Worm (Caenorhabditis elegans) whole organism, young adult: ENCODE data around the gene col-20.

Experiments used
- B0261.1 ChIP-seq: sonication (generic microtip); optimal IDR thresholded peaks from 2 replicates; lab custom pipeline; 2016; ENCODE audit warnings: mild to moderate bottlenecking, missing genetic modification characterization, moderate library complexity, missing compliant biosample characterization
- F33H1.4 ChIP-seq: fragments of 200-800 bp; sonication (Bioruptor generic); IDR thresholded peaks from 2 replicates; pipeline ENCODE4 v1.3.6; 2022; ENCODE audit warnings: missing genetic modification reagents, missing genetic modification characterization, missing compliant biosample characterization
- F37B4.10 ChIP-seq: fragments of 200-800 bp; sonication (Bioruptor generic); IDR thresholded peaks from 2 replicates; pipeline ENCODE4 v1.3.6; 2022; ENCODE audit warnings: missing genetic modification characterization, missing compliant biosample characterization
- F55B11.4 ChIP-seq: sonication (generic microtip); optimal IDR thresholded peaks from 2 replicates; lab custom pipeline; 2016; ENCODE audit warnings: missing compliant biosample characterization, missing genetic modification characterization, borderline replicate concordance; ENCODE audit not compliant: insufficient read depth
- K11D2.4 ChIP-seq: fragments of 200-800 bp; sonication (Bioruptor generic); IDR thresholded peaks from 2 replicates; pipeline ENCODE4 v1.3.6; 2022; ENCODE audit warnings: missing genetic modification reagents, missing genetic modification characterization, missing compliant biosample characterization
- Y56A3A.18 ChIP-seq: fragments of 200-800 bp; sonication (Bioruptor generic); IDR thresholded peaks from 2 replicates; pipeline ENCODE4 v1.3.6; 2022; ENCODE audit warnings: missing genetic modification reagents, missing genetic modification characterization, missing compliant biosample characterization
- ceh-58 ChIP-seq: fragments of 200-800 bp; sonication (Bioruptor generic); IDR thresholded peaks from 2 replicates; pipeline ENCODE4 v1.3.6; 2022; ENCODE audit warnings: missing genetic modification characterization, missing compliant biosample characterization
- chd-7 ChIP-seq: sonication (generic microtip); optimal IDR thresholded peaks from 2 replicates; lab custom pipeline; 2016; ENCODE audit warnings: mild to moderate bottlenecking, missing genetic modification characterization, moderate library complexity, missing compliant biosample characterization
- die-1 ChIP-seq: sonication (generic microtip); optimal IDR thresholded peaks from 2 replicates; lab custom pipeline; 2016; ENCODE audit warnings: missing genotype, mild to moderate bottlenecking, missing genetic modification characterization, missing compliant biosample characterization
- dox-1 ChIP-seq: fragments of 200-800 bp; sonication (Bioruptor generic); IDR thresholded peaks from 2 replicates; pipeline ENCODE4 v1.3.6; 2022; ENCODE audit warnings: missing genetic modification reagents, missing genetic modification characterization, missing compliant biosample characterization
- egl-44 ChIP-seq: fragments of 200-800 bp; sonication (Bioruptor generic); IDR thresholded peaks from 2 replicates; pipeline ENCODE4 v1.3.6; 2022; ENCODE audit warnings: missing genetic modification reagents, missing genetic modification characterization, missing compliant biosample characterization
- egrh-3 ChIP-seq: fragments of 200-800 bp; sonication (Bioruptor generic); IDR thresholded peaks from 2 replicates; pipeline ENCODE4 v1.3.6; 2022; ENCODE audit warnings: missing genetic modification reagents, missing genetic modification characterization, missing compliant biosample characterization
- hlh-26 ChIP-seq: fragments of 200-800 bp; sonication (Bioruptor generic); conservative IDR thresholded peaks from 2 replicates; pipeline ENCODE4 v1.3.6; 2022; ENCODE audit warnings: missing genetic modification reagents, missing genetic modification characterization, missing compliant biosample characterization
- lag-1 ChIP-seq: fragments of 200-800 bp; sonication (Bioruptor generic); IDR thresholded peaks from 2 replicates; pipeline ENCODE4 v1.3.6; 2022; ENCODE audit warnings: missing genetic modification reagents, missing genetic modification characterization, missing compliant biosample characterization
- let-607 ChIP-seq, 2 experiments: fragments of 200-800 bp in 1 of 2; sonication (Bioruptor generic) in 1 of 2; sonication (generic microtip) in 1 of 2; optimal IDR thresholded peaks; 2 replicates each; lab custom pipeline; 2016 to 2018; ENCODE audit warnings: mild to moderate bottlenecking in 2 of 2, missing compliant biosample characterization in 2 of 2, missing genetic modification characterization in 2 of 2, moderate library complexity in 2 of 2, missing genotype in 1 of 2
- lin-26 ChIP-seq: fragments of 200-800 bp; sonication (Bioruptor generic); IDR thresholded peaks from 2 replicates; pipeline ENCODE4 v1.3.6; 2022; ENCODE audit warnings: missing genetic modification reagents, missing genetic modification characterization, missing compliant biosample characterization
- madf-10 ChIP-seq: sonication (generic microtip); optimal IDR thresholded peaks from 2 replicates; lab custom pipeline; 2016; ENCODE audit warnings: mild to moderate bottlenecking, missing genetic modification characterization, missing compliant biosample characterization
- madf-3 ChIP-seq: fragments of 200-800 bp; sonication (Bioruptor generic); IDR thresholded peaks from 2 replicates; pipeline ENCODE4 v1.3.6; 2022; ENCODE audit warnings: missing genetic modification reagents, missing genetic modification characterization, missing compliant biosample characterization
- madf-6 ChIP-seq: fragments of 200-800 bp; sonication (Bioruptor generic); IDR thresholded peaks from 2 replicates; pipeline ENCODE4 v1.3.6; 2022; ENCODE audit warnings: missing genetic modification reagents, missing genetic modification characterization, missing compliant biosample characterization
- mes-4 ChIP-seq: sonication (generic microtip); optimal IDR thresholded peaks from 2 replicates; lab custom pipeline; 2016; ENCODE audit warnings: missing genotype, missing genetic modification characterization, missing compliant biosample characterization
- mxl-1 ChIP-seq: sonication (generic microtip); optimal IDR thresholded peaks from 2 replicates; lab custom pipeline; 2016; ENCODE audit warnings: missing genetic modification characterization, missing compliant biosample characterization
- nhr-120 ChIP-seq: fragments of 200-800 bp; sonication (Bioruptor generic); IDR thresholded peaks from 2 replicates; pipeline ENCODE4 v1.3.6; 2022; ENCODE audit warnings: missing genetic modification characterization, missing compliant biosample characterization
- rpc-1 ChIP-seq, 2 experiments: fragments of 150-350 bp in 1 of 2; sonication (generic microtip) in 1 of 2; optimal IDR thresholded peaks; 2 replicates each; lab custom pipeline; 2014 to 2018; ENCODE audit warnings: missing biosample characterization in 1 of 2, missing genetic modification characterization in 1 of 2, missing genetic modification reagents in 1 of 2, missing genotype in 1 of 2
- tbx-9 ChIP-seq: sonication (generic microtip); optimal IDR thresholded peaks from 2 replicates; lab custom pipeline; 2016; ENCODE audit warnings: borderline replicate concordance, missing genetic modification characterization, inconsistent platforms, missing compliant biosample characterization
- zfh-2 ChIP-seq: fragments of 200-800 bp; sonication (Bioruptor generic); conservative IDR thresholded peaks from 2 replicates; pipeline ENCODE4 v1.3.6; 2022; ENCODE audit warnings: missing genetic modification reagents, missing genetic modification characterization, missing compliant biosample characterization
- ztf-25 ChIP-seq: fragments of 200-800 bp; sonication (Bioruptor generic); IDR thresholded peaks from 2 replicates; pipeline ENCODE4 v1.3.6; 2022; ENCODE audit warnings: missing genetic modification reagents, missing genetic modification characterization, missing compliant biosample characterization
- ztf-26 ChIP-seq: sonication (generic microtip); optimal IDR thresholded peaks from 2 replicates; lab custom pipeline; 2017; ENCODE audit warnings: missing genetic modification characterization, missing compliant biosample characterization

col-20 gene

DNA sequence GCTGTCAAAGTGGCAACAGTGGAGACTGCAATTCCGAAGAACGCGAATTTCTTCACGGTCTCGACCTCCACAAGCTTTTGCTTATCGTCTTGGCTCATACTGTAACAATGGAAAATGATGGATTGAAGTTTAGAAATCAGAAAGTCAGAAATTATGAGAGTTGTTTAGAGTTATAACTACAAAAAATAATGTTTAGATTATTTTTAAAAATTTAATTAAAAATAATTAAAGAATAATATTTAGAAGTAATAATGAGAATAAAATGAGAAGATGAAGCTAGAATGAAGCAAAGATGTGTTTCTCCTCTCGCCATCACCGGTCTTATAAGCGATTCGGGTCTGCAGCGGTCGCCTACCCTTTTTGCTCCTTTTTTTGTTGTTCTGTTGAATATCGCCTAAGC is 2.4 kb upstream of the col-20 start, which contains the start of gene col-73:
col-73 (minus strand) TSS at position 101 of the 400 bp plus-strand sequence.
- TF ChIP-seq B0261.1 (tag; lab: Kevin White, UChicago), result no peak
- no peak for TF ChIP-seq lag-1
- TF ChIP-seq die-1 (tag; lab: Kevin White, UChicago), result no peak
- no peak for TF ChIP-seq mes-4 (tag; lab: Kevin White, UChicago)
- TF ChIP-seq ztf-25 (GFP tag; lab: Robert Waterston, UW), result no peak
- TF ChIP-seq egl-44 (GFP tag; lab: Robert Waterston, UW), result no peak
- TF ChIP-seq madf-3, result no peak
- TF ChIP-seq, all 124 proteins: peak for 0

DNA sequence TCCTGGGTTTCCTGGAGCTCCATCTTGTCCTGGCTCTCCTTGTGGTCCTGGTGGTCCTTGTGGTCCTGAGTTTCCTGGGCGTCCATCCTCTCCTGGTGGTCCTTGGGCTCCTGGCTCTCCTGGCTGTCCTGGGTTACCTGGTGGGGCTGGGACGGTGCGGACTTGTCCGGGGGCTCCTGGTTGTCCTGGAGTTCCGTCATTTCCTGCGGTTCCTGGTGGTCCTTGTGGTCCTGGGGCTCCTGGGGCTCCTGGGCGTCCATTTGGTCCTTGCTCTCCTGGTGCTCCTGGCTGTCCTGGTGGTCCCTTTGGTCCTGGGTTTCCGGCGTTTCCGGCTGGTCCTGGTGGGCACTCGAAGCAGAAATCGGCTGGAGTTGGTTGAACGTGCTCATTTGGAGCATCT is 1.8 kb upstream of the col-20 start:
- TF ChIP-seq zfh-2 (GFP tag; lab: Robert Waterston, UW) (peak; percentile 86), egrh-3 (GFP tag; lab: Robert Waterston, UW) (peak; percentile 92), ztf-25 (GFP tag; lab: Robert Waterston, UW) (0 out of 2 replicates have a peak, but pooled peaks have one; percentile 52), lin-26 (GFP tag; lab: Robert Waterston, UW) (peak; percentile 37; the same call in 1 of the 2 replicates)

DNA sequence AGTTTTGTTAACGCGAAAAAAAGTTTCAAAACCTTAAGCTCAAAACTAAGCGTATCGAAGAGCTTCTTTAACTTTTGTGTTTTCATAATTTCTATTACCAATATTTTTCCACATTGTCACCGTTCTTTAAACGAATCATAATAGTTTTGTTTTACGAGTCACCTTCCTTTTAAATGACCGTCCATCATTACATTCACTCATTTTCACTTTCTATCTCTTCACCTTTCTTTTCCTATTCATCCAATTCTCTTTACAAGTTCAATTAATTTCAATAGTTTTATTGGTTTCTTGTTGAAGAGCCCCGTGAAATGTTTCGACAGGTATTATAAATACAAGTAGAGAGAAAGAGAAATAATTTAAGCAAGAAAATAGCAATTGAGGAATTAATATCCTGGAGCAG is 1.2 kb upstream of the col-20 start:
- no peak for TF ChIP-seq tbx-9
- no peak for TF ChIP-seq mxl-1 (tag; lab: Kevin White, UChicago)
- no peak for TF ChIP-seq Y56A3A.18 (GFP tag; lab: Robert Waterston, UW)

DNA sequence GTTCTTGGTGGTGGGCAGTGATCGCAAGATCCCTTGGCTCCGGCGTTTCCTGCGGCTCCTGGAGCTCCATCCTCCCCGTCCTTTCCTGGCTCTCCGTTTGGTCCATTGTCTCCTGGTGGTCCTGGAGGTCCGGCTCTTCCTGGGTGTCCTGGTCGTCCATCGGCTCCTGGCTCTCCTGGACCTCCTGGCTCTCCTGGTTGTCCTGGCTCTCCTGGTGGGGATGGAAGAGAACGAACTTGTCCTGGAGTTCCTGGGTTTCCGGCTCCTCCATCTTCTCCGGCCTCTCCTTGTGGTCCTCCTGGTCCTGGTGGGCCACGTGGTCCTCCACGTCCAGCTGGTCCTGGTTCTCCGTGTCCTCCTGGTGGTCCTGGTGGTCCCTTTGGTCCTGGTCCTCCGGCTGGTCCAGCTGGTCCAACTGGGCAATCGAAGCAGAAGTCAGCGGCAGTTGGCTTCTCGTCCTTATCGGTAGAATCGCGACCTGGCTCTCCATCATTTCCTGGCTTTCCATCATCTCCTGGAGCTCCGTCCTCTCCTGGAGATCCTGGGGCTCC is 723 bp downstream of the col-20 start:
- TF ChIP-seq zfh-2 (GFP tag; lab: Robert Waterston, UW) (peak; percentile 93), egrh-3 (GFP tag; lab: Robert Waterston, UW) (peak; percentile 89), K11D2.4 (0 out of 2 replicates have a peak, but pooled peaks have one; percentile 46), lin-26 (GFP tag; lab: Robert Waterston, UW) (0 out of 2 replicates have a peak, but pooled peaks have one; percentile 32), hlh-26 (GFP tag; lab: Robert Waterston, UW) (0 out of 2 replicates have a peak, but pooled peaks have one; percentile 11), chd-7 (no peak), ceh-58 (no peak), F37B4.10 (GFP tag; lab: Robert Waterston, UW) (no peak), ztf-26 (tag; lab: Kevin White, UChicago) (peak; percentile 1), madf-10 (tag; lab: Kevin White, UChicago) (no peak)

DNA sequence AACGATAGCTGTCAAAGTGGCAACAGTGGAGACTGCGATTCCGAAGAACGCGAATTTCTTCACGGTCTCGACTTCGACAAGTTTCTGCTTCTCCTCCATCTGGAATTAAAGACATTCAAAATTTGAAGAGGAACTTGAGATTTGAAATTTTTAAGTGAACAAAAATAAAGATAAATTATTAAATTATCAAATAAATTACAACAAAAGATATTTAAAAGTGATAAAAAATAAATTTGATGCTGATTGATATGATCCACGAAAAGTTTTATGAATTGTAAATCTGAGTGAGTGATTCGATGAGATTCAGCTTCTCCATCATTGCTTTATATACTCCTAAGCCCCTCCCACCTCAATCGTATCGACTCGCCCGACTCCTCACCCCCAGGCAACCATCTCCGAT is 3.1 kb downstream of the col-20 start, which contains the start of gene col-17:
col-17 (minus strand) TSS at position 101 of the 400 bp plus-strand sequence.
- no peak for TF ChIP-seq nhr-120 (GFP tag; lab: Robert Waterston, UW)
- no peak for TF ChIP-seq madf-6 (GFP tag; lab: Robert Waterston, UW)
- TF ChIP-seq F55B11.4 (tag; lab: Kevin White, UChicago), result no peak
- no peak for TF ChIP-seq rpc-1 (optimal IDR thresholded peaks at IDR 0.05; lab: Kevin White, UChicago)
- TF ChIP-seq rpc-1 (tag; optimal IDR thresholded peaks at IDR 0.05; lab: Kevin White, UChicago), result no peak
- TF ChIP-seq let-607 (tag; optimal IDR thresholded peaks at IDR 0.05; lab: Kevin White, UChicago), result no peak
- TF ChIP-seq F33H1.4 (GFP tag; lab: Robert Waterston, UW), result no peak

DNA sequence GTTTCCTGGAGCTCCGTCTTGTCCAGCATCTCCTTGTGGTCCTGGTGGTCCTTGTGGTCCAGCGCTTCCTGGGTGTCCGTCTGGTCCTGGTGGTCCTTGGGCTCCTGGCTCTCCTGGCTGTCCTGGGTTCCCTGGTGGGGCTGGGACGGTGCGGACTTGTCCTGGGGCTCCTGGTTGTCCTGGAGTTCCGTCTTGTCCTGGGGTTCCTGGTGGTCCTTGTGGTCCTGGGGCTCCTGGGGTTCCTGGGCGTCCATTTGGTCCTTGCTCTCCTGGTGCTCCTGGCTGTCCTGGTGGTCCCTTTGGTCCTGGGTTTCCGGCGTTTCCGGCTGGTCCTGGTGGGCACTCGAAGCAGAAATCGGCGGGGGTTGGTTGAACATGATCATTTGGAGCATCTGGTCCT is 3.8 kb downstream of the col-20 start:
- peak; percentile 77 for TF ChIP-seq zfh-2 (GFP tag; lab: Robert Waterston, UW)
- 0 out of 2 replicates have a peak, but pooled peaks have one; percentile 11 for TF ChIP-seq ceh-58
- TF ChIP-seq dox-1, result 0 out of 2 replicates have a peak, but pooled peaks have one; percentile 33
- peak; percentile 91 for TF ChIP-seq egrh-3 (GFP tag; lab: Robert Waterston, UW)
- 0 out of 2 replicates have a peak, but pooled peaks have one; percentile 7 for TF ChIP-seq egl-44 (GFP tag; lab: Robert Waterston, UW)
- TF ChIP-seq, all 124 proteins: peak for 5; not testable (repeated sequence) for 119
